Worm (Caenorhabditis elegans) whole organism, L4/young adult: ENCODE results near the gene mrpl-42.

Experiments used
- W03F9.2 ChIP-seq: fragments of 150-350 bp; optimal IDR thresholded peaks from 2 replicates; lab custom pipeline; 2014; ENCODE audit warnings: missing biosample characterization, missing genetic modification characterization
- dao-5 ChIP-seq: sonication (generic microtip); optimal IDR thresholded peaks from 2 replicates; lab custom pipeline; 2016; ENCODE audit warnings: missing genotype, missing genetic modification characterization, moderate library complexity, missing compliant biosample characterization
- him-1 ChIP-seq: sonication (generic microtip); optimal IDR thresholded peaks from 2 replicates; lab custom pipeline; 2016; ENCODE audit warnings: missing genotype, missing genetic modification reagents, missing genetic modification characterization, missing compliant biosample characterization

DNA sequence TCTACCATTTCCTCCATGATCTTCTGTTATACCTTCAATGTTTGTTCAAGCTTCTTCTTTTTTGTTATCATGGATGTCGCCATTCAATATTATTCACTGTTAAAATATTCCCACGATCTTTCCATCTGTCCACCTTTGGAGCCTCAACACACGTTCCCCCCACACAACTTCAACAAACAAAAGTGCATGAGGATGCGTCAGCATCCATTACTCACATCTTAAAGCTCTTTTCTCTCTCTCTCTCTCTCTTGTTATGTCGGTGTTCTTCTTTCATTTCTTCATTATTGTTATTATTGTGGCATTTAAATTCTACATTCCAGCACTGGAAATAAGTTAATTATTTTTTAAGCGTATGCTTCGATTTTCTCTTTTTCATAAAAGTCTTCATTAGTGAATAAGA lies 19.8 kb upstream of the mrpl-42 start:
- no peak for TF ChIP-seq W03F9.2 (tag; lab: Kevin White, UChicago)
- no peak for TF ChIP-seq dao-5 (tag; lab: Kevin White, UChicago)
- no peak for TF ChIP-seq him-1 (tag; lab: Kevin White, UChicago)
